In the genomic region with DNA sequence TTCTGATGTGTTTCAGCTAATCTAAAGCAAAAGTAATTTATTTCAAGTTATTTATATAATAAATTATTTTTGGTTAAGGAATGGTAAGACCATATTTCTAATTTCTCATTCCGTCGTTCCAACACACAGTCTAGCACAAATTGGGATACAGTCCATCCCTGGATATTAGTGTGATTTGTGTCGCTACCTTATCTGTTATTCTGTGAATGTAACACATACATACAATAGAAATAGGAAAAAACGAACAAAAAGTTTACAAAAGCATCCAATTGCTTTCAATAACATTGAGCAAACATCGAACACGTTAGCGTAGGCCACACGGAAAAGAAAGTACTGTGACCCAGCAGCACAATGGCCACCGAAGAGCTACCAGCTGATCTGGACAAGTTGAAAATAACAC, we compare ENCODE assay signal across 5 fruit fly cellular contexts.
TF ChIP-seq lines count a peak whose summit lies in the region.

A gene (plus strand): TSS at position 168 of the 400 bp plus-strand sequence.

- no peak for TF ChIP-seq CTCF in whole organism, embryonic (GFP tag; optimal IDR thresholded peaks at IDR 0.05; lab: Kevin White, UChicago)

TF ChIP-seq in whole organism, adult, 20 proteins besides CTCF, POLR2A, EP300 and RAD21:
- no peak for TF ChIP-seq CG1620 (GFP tag; optimal IDR thresholded peaks at IDR 0.05; lab: Kevin White, UChicago)
- TF ChIP-seq CG33017 (tag; optimal IDR thresholded peaks at IDR 0.05; lab: Kevin White, UChicago) = peak; percentile 10
- TF ChIP-seq kay (GFP tag; lab: Kevin White, UChicago; ENCODE audit: borderline replicate concordance) = no peak
- no peak for TF ChIP-seq cnc (optimal IDR thresholded peaks at IDR 0.05; lab: Kevin White, UChicago)
- TF ChIP-seq Clk (GFP tag; optimal IDR thresholded peaks at IDR 0.05; lab: Kevin White, UChicago) = no peak
- no peak for TF ChIP-seq CG12768 (GFP tag; optimal IDR thresholded peaks at IDR 0.05; lab: Kevin White, UChicago)
- TF ChIP-seq CG14711 (tag; optimal IDR thresholded peaks at IDR 0.05; lab: Kevin White, UChicago) = peak; percentile 37
- no peak for TF ChIP-seq tj (GFP tag; optimal IDR thresholded peaks at IDR 0.05; lab: Kevin White, UChicago)
- TF ChIP-seq CG7045 (GFP tag; optimal IDR thresholded peaks at IDR 0.05; lab: Kevin White, UChicago) = no peak
- peak; percentile 12 for TF ChIP-seq Crg-1 (GFP tag; optimal IDR thresholded peaks at IDR 0.05; lab: Kevin White, UChicago)
- no peak for TF ChIP-seq cic (GFP tag; optimal IDR thresholded peaks at IDR 0.05; lab: Kevin White, UChicago)
- no peak for TF ChIP-seq Mnt (GFP tag; optimal IDR thresholded peaks at IDR 0.05; lab: Kevin White, UChicago)
- no peak for TF ChIP-seq CG7101 (tag; optimal IDR thresholded peaks at IDR 0.05; lab: Kevin White, UChicago)
- TF ChIP-seq bab1 (GFP tag; optimal IDR thresholded peaks at IDR 0.05; lab: Kevin White, UChicago) = peak; percentile 69
- no peak for TF ChIP-seq pad (GFP tag; optimal IDR thresholded peaks at IDR 0.05; lab: Kevin White, UChicago)
- no peak for TF ChIP-seq Hr96 (GFP tag; optimal IDR thresholded peaks at IDR 0.05; lab: Kevin White, UChicago)
TF ChIP-seq in whole organism, adult: peak in this region for 4.

TF ChIP-seq in whole organism, embryonic, 481 proteins besides CTCF, POLR2A, EP300 and RAD21 (continues in another document):
- no peak for TF ChIP-seq kni (GFP tag; optimal IDR thresholded peaks at IDR 0.05; lab: Kevin White, UChicago)
- no peak for TF ChIP-seq NK7.1 (GFP tag; optimal IDR thresholded peaks at IDR 0.05; lab: Kevin White, UChicago)
- no peak for TF ChIP-seq CG13296 (GFP tag; optimal IDR thresholded peaks at IDR 0.05; lab: Kevin White, UChicago)
- no peak for TF ChIP-seq tup (GFP tag; optimal IDR thresholded peaks at IDR 0.05; lab: Kevin White, UChicago)
- no peak for TF ChIP-seq grn (GFP tag; optimal IDR thresholded peaks at IDR 0.05; lab: Kevin White, UChicago)
- no peak for TF ChIP-seq CG11560 (tag; IDR thresholded peaks at IDR 0.05; lab: Robert Waterston, UW)
- TF ChIP-seq ash1 (GFP tag; optimal IDR thresholded peaks at IDR 0.05; lab: Kevin White, UChicago) = no peak
- no peak for TF ChIP-seq CHES-1-like (GFP tag; optimal IDR thresholded peaks at IDR 0.05; lab: Kevin White, UChicago)
- TF ChIP-seq zf30C (GFP tag; optimal IDR thresholded peaks at IDR 0.05; lab: Kevin White, UChicago) = no peak
- TF ChIP-seq Sry-β (GFP tag; optimal IDR thresholded peaks at IDR 0.05; lab: Kevin White, UChicago) = peak; percentile 50
- TF ChIP-seq CG30403 (GFP tag; optimal IDR thresholded peaks at IDR 0.05; lab: Kevin White, UChicago) = no peak
- no peak for TF ChIP-seq CG12155 (GFP tag; optimal IDR thresholded peaks at IDR 0.05; lab: Kevin White, UChicago)
- TF ChIP-seq Lim3 (GFP tag; IDR thresholded peaks at IDR 0.05; lab: Robert Waterston, UW) = no peak
- TF ChIP-seq chm (GFP tag; IDR thresholded peaks at IDR 0.05; lab: Robert Waterston, UW) = no peak
- no peak for TF ChIP-seq CG7839 (tag; optimal IDR thresholded peaks at IDR 0.05; lab: Kevin White, UChicago)
- no peak for TF ChIP-seq CG10654 (GFP tag; optimal IDR thresholded peaks at IDR 0.05; lab: Kevin White, UChicago)
- TF ChIP-seq Asciz (GFP tag; optimal IDR thresholded peaks at IDR 0.05; lab: Kevin White, UChicago) = no peak
- no peak for TF ChIP-seq dan (GFP tag; IDR thresholded peaks at IDR 0.05; lab: Robert Waterston, UW)
- no peak for TF ChIP-seq chn (GFP tag; optimal IDR thresholded peaks at IDR 0.05; lab: Kevin White, UChicago)

TF ChIP-seq in whole organism, prepupa, 60 proteins besides CTCF, POLR2A, EP300 and RAD21:
- TF ChIP-seq CG7368 (GFP tag; optimal IDR thresholded peaks at IDR 0.05; lab: Kevin White, UChicago) = no peak
- peak; percentile 1 for TF ChIP-seq cyc (GFP tag; optimal IDR thresholded peaks at IDR 0.05; lab: Kevin White, UChicago)
- TF ChIP-seq Eip78C (GFP tag; lab: Kevin White, UChicago) = peak; percentile 63
- TF ChIP-seq CG1621 (tag; optimal IDR thresholded peaks at IDR 0.05; lab: Kevin White, UChicago) = no peak
- TF ChIP-seq CG8119 (GFP tag; IDR thresholded peaks at IDR 0.05; lab: Robert Waterston, UW) = peak; percentile 55
- no peak for TF ChIP-seq Sox15 (GFP tag; optimal IDR thresholded peaks at IDR 0.05; lab: Kevin White, UChicago)
- TF ChIP-seq Met (GFP tag; optimal IDR thresholded peaks at IDR 0.05; lab: Kevin White, UChicago) = no peak
- TF ChIP-seq CG3032 (tag; optimal IDR thresholded peaks at IDR 0.05; lab: Kevin White, UChicago) = peak; percentile 47
- peak; percentile 6 for TF ChIP-seq Ets96B (tag; optimal IDR thresholded peaks at IDR 0.05; lab: Kevin White, UChicago)
TF ChIP-seq in whole organism, prepupa: peak in this region for 5.

TF ChIP-seq in whole organism, pupa, 21 proteins besides CTCF, POLR2A, EP300 and RAD21:
- TF ChIP-seq Ets98B (GFP tag; IDR thresholded peaks at IDR 0.05; lab: Robert Waterston, UW) = peak; percentile 29; the same call in 1 of the 2 replicates
- no peak for TF ChIP-seq rn (GFP tag; IDR thresholded peaks at IDR 0.05; lab: Robert Waterston, UW)
- no peak for TF ChIP-seq CG8301 (tag; optimal IDR thresholded peaks at IDR 0.05; lab: Kevin White, UChicago)
- no peak for TF ChIP-seq Pif1A (GFP tag; optimal IDR thresholded peaks at IDR 0.05; lab: Kevin White, UChicago)
- no peak for TF ChIP-seq CG14655 (GFP tag; optimal IDR thresholded peaks at IDR 0.05; lab: Kevin White, UChicago)
- TF ChIP-seq fd96Ca (GFP tag; IDR thresholded peaks at IDR 0.05; lab: Robert Waterston, UW) = no peak
- TF ChIP-seq CG34367 (tag; optimal IDR thresholded peaks at IDR 0.05; lab: Kevin White, UChicago) = peak; percentile 32
- TF ChIP-seq CG10348 (GFP tag; IDR thresholded peaks at IDR 0.05; lab: Robert Waterston, UW) = no peak
- TF ChIP-seq CG4496 (GFP tag; IDR thresholded peaks at IDR 0.05; lab: Robert Waterston, UW) = no peak
- peak; percentile 40 for TF ChIP-seq CG15710 (tag; optimal IDR thresholded peaks at IDR 0.05; lab: Kevin White, UChicago)
- peak; percentile 2 for TF ChIP-seq Snoo (tag; optimal IDR thresholded peaks at IDR 0.05; lab: Kevin White, UChicago)
- peak; percentile 41; the same call in 1 of the 2 replicates for TF ChIP-seq CG32121 (GFP tag; IDR thresholded peaks at IDR 0.05; lab: Robert Waterston, UW)
- no peak for TF ChIP-seq EcR (GFP tag; optimal IDR thresholded peaks at IDR 0.05; lab: Kevin White, UChicago)
- no peak for TF ChIP-seq Pif1B (GFP tag; optimal IDR thresholded peaks at IDR 0.05; lab: Kevin White, UChicago)
- TF ChIP-seq CG9948 (tag; optimal IDR thresholded peaks at IDR 0.05; lab: Kevin White, UChicago) = peak; percentile 30
- peak; percentile 11; the same call in 1 of the 2 replicates for TF ChIP-seq CG12605 (GFP tag; IDR thresholded peaks at IDR 0.05; lab: Robert Waterston, UW)
- TF ChIP-seq CG8159 (tag; optimal IDR thresholded peaks at IDR 0.05; lab: Kevin White, UChicago) = no peak
- TF ChIP-seq CG13204 (GFP tag; optimal IDR thresholded peaks at IDR 0.05; lab: Kevin White, UChicago) = no peak
- peak; percentile 6 for TF ChIP-seq CG17806 (tag; optimal IDR thresholded peaks at IDR 0.05; lab: Kevin White, UChicago)
- no peak for TF ChIP-seq D1 (tag; optimal IDR thresholded peaks at IDR 0.05; lab: Kevin White, UChicago)
- TF ChIP-seq gl (tag; optimal IDR thresholded peaks at IDR 0.05; lab: Kevin White, UChicago) = peak; percentile 57

TF ChIP-seq in whole organism, wandering third instar larva, 38 proteins besides CTCF, POLR2A, EP300 and RAD21:
- peak; percentile 30 for TF ChIP-seq Sp1 (GFP tag; optimal IDR thresholded peaks at IDR 0.05; lab: Kevin White, UChicago)
- no peak for TF ChIP-seq ey (GFP tag; optimal IDR thresholded peaks at IDR 0.05; lab: Kevin White, UChicago)
- peak; percentile 64 for TF ChIP-seq woc (GFP tag; optimal IDR thresholded peaks at IDR 0.05; lab: Kevin White, UChicago)
